Worm (Caenorhabditis elegans): ENCODE data around the gene dnj-24.

DNA sequence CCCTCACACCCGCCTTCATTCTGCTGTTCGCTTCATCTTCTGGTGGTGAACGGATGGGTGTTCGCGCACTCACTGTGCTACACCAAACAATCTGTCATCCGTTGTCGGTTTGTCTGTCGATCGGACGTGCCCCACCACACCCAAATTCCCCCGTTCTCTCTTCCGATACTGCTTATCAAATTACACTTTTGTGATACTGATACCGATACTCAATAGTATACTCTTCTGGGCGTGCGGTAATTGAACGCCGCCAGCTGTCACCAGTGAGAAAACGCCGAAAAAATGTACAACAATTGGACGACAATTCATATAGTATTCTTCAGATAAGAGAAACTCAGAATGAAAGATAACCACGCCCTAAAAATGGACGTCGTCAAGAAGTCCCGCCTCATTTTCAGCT lies 14.2 kb upstream of the dnj-24 start:
- TF ChIP-seq unc-55 (GFP tag; optimal IDR thresholded peaks at IDR 0.05) = peak; percentile 26
- no peak for TF ChIP-seq nhr-11 (tag; optimal IDR thresholded peaks at IDR 0.05)
- no peak for TF ChIP-seq lim-6 (tag; optimal IDR thresholded peaks at IDR 0.05)
- no peak for TF ChIP-seq ceh-9 (tag; optimal IDR thresholded peaks at IDR 0.05)
- no peak for TF ChIP-seq pqm-1 (tag; optimal IDR thresholded peaks at IDR 0.05)
- no peak for TF ChIP-seq eyg-1 (tag; optimal IDR thresholded peaks at IDR 0.05)
- TF ChIP-seq che-1 (tag; optimal IDR thresholded peaks at IDR 0.05) = no peak
- TF ChIP-seq tbx-7 (tag; optimal IDR thresholded peaks at IDR 0.05) = no peak
- no peak for TF ChIP-seq C38D4.7 (GFP tag; optimal IDR thresholded peaks at IDR 0.05)
